Worm (Caenorhabditis elegans): ENCODE measurements around the gene F59D12.5.
A peak's percentile ranks its signal among the peaks of the same experiment; 100 is the strongest.

F59D12.5 gene

DNA sequence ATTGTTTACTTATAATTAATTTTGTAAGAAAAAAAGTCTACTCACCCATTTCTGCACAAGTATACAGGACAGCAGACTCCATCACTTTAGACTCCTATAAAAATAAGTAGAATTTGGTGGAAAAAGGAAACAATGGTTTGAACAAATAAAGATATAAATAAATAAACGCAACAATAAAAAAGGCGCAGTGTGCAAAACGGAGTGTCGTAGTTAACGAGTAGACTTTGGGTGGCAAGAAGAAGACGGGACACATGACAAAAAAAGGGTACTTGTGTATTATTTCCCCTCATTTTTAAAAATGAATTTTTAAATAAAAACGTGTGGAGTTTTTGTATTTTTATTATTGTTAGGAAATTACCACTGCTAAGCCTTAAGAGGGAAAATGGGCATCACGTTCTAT lies at the start of gene F59D12.5:
F59D12.5 (minus strand) TSS at position 94 of the 400 bp plus-strand sequence.
- TF ChIP-seq pros-1 (tag; optimal IDR thresholded peaks at IDR 0.05): no peak
- no peak for TF ChIP-seq T23F11.4 (GFP tag; optimal IDR thresholded peaks at IDR 0.05)
- no peak for TF ChIP-seq sox-4 (tag; optimal IDR thresholded peaks at IDR 0.05)
- peak; percentile 6 for TF ChIP-seq unc-42 (tag; optimal IDR thresholded peaks at IDR 0.05)
- no peak for TF ChIP-seq mec-3 (tag; optimal IDR thresholded peaks at IDR 0.05; ENCODE audit: borderline replicate concordance)

DNA sequence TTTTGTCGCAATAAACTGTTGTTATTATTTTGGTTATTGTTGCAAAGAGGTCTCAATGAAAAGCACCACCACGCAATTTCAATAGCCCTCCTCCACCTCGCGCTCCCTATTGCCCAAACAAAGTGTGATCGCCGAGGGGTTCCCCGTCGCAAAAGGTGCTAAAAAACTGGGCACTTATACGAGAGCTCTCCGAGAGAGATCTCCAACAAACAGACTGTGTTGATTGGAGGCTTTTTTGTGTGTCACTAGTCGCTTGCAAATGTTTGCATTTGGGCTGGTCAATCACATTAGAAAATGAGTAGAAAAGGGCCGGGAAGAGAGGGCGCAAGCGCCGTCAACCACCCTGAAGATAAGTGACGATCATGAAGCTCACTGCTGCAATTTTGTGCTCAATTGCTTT lies 49.2 kb upstream of the F59D12.5 start, which contains the start of gene ZK662.2:
ZK662.2 (plus strand) TSS at position 301 of the 400 bp plus-strand sequence.
- TF ChIP-seq tbx-2 (tag; optimal IDR thresholded peaks at IDR 0.05): peak; percentile 2
- TF ChIP-seq unc-3 (GFP tag; conservative IDR thresholded peaks at IDR 0.05): no peak
- no peak for TF ChIP-seq unc-3 (tag; optimal IDR thresholded peaks at IDR 0.05)

DNA sequence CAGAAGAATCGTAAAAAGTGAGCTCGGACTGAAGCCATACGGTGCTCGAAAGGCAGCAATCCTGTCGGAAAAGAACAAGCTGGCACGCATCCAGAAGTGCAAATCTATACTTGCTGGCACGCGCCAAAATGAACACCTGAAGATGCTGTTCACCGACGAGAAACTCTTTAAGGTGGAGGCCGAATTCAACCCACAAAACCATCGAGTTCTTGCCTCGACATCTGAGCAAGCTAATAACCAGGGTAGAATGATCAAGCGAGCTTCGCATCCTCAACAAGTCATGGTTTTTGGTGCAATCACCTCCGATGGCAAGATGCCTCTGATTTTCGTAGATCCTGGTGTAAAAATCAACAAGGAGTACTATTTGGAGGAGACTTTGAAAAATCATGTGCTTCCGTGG lies 46.3 kb upstream of the F59D12.5 start:
- TF ChIP-seq elt-2 (tag; optimal IDR thresholded peaks at IDR 0.05): no peak
- TF ChIP-seq gmeb-2 (tag; optimal IDR thresholded peaks at IDR 0.05): no peak
- no peak for TF ChIP-seq npax-4 (tag; optimal IDR thresholded peaks at IDR 0.05)
- no peak for TF ChIP-seq sox-2 (GFP tag; IDR thresholded peaks at IDR 0.05)
- TF ChIP-seq pha-2 (tag; optimal IDR thresholded peaks at IDR 0.05): no peak
- TF ChIP-seq ceh-34 (tag; optimal IDR thresholded peaks at IDR 0.05): no peak
- no peak for TF ChIP-seq dmd-4 (tag; optimal IDR thresholded peaks at IDR 0.05; ENCODE audit: borderline replicate concordance)
- no peak for TF ChIP-seq zip-5 (tag; optimal IDR thresholded peaks at IDR 0.05)
- TF ChIP-seq C08G9.2 (tag; optimal IDR thresholded peaks at IDR 0.05): no peak
- TF ChIP-seq dve-1 (tag; optimal IDR thresholded peaks at IDR 0.05): no peak
- no peak for TF ChIP-seq pqm-1 (tag; optimal IDR thresholded peaks at IDR 0.05)
- no peak for TF ChIP-seq pha-4 (tag; optimal IDR thresholded peaks at IDR 0.05)
- TF ChIP-seq ahr-1 (tag; optimal IDR thresholded peaks at IDR 0.05): no peak

DNA sequence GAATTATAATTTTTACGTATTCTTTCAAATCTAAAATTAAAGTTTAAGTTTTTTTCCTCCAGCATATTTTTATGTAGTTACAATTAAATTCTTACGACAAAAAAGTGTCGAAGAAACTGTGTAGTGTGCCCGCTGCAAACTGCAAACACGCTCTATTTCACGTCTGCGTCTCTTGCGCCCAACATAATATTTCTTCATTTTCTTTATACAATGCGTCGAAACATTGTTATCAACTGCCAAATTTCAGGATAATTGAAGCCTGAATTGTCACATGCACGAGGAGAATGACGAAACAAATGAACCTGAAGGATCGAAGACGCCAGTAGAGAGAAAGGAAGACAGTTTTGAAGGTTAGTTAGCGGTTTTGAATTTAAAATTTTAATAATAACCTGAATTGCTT lies 42.1 kb upstream of the F59D12.5 start, which contains the start of gene C03H12.1:
C03H12.1 (plus strand) TSS at position 206 of the 400 bp plus-strand sequence.
- TF ChIP-seq K02D7.2 (tag; optimal IDR thresholded peaks at IDR 0.05): no peak
- TF ChIP-seq madf-2 (tag; optimal IDR thresholded peaks at IDR 0.05): no peak
- no peak for TF ChIP-seq ceh-9 (tag; optimal IDR thresholded peaks at IDR 0.05)
- peak; percentile 12 for TF ChIP-seq elt-2 (tag; optimal IDR thresholded peaks at IDR 0.05)
- no peak for TF ChIP-seq ttx-3 (tag; optimal IDR thresholded peaks at IDR 0.05)

DNA sequence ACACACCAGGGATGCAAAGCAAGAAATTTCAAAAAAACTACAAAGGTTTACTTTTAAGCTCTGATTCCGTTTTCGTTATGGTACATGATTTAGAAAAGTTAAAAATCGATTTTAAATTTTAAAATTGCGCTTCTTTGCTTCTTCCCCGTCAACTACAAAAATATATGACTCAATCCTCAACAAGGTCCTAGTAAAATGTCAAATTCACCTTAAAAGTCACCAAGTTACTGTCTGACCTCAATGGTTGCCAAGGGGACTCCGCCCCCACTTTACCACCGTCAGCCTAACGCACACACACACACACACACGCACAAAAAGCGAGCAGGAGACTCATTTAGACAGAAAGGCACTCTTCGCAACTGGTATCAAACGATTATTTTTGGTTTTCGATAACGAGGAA lies 34.2 kb upstream of the F59D12.5 start, which contains the start of gene gpn-1:
gpn-1 (plus strand) TSS at position 301 of the 400 bp plus-strand sequence.
- TF ChIP-seq fax-1 (tag; optimal IDR thresholded peaks at IDR 0.05) (no peak), sdc-2 (tag; optimal IDR thresholded peaks at IDR 0.05) (no peak), odd-2 (tag; optimal IDR thresholded peaks at IDR 0.05) (no peak), che-1 (tag; optimal IDR thresholded peaks at IDR 0.05) (no peak), nhr-232 (tag; optimal IDR thresholded peaks at IDR 0.05) (no peak), ceh-24 (tag; optimal IDR thresholded peaks at IDR 0.05) (no peak), fkh-6 (tag; optimal IDR thresholded peaks at IDR 0.05) (no peak), ceh-30 (tag; optimal IDR thresholded peaks at IDR 0.05) (no peak), hlh-30 (tag; optimal IDR thresholded peaks at IDR 0.05; ENCODE audit: insufficient read depth) (no peak), eyg-1 (tag; optimal IDR thresholded peaks at IDR 0.05) (no peak), ceh-2 (tag; optimal IDR thresholded peaks at IDR 0.05) (no peak), hlh-15 (tag; optimal IDR thresholded peaks at IDR 0.05) (no peak), ceh-9 (tag; optimal IDR thresholded peaks at IDR 0.05) (no peak), ceh-14 (tag; optimal IDR thresholded peaks at IDR 0.05) (no peak), C08G9.2 (tag; optimal IDR thresholded peaks at IDR 0.05) (no peak)

Data from whole organism, late embryonic.